Worm (Caenorhabditis elegans) whole organism, L3 larva: ENCODE results near the gene nsph-4.3.

Experiments used
- ZK546.5 ChIP-seq: sonication (generic microtip); optimal IDR thresholded peaks from 2 replicates; lab custom pipeline; 2017; ENCODE audit warnings: missing biosample characterization, missing genetic modification characterization
- aly-2 ChIP-seq: fragments of 150-350 bp; optimal IDR thresholded peaks from 2 replicates; lab custom pipeline; 2014; ENCODE audit warnings: missing biosample characterization, missing genetic modification characterization
- ama-1 ChIP-seq: fragments of 150-350 bp; optimal IDR thresholded peaks from 2 replicates; lab custom pipeline; 2018
- egl-27 ChIP-seq: sonication (generic microtip); optimal IDR thresholded peaks from 4 replicates; lab custom pipeline; 2017; ENCODE audit warnings: missing biosample characterization, missing genetic modification reagents, missing genetic modification characterization
- elt-1 ChIP-seq: fragments of 150-350 bp; optimal IDR thresholded peaks from 2 replicates; lab custom pipeline; 2014; ENCODE audit warnings: missing biosample characterization, missing genetic modification characterization
- fkh-10 ChIP-seq: sonication (generic microtip); optimal IDR thresholded peaks from 2 replicates; lab custom pipeline; 2017; ENCODE audit warnings: missing biosample characterization, missing genetic modification reagents, missing genetic modification characterization
- fos-1 ChIP-seq: fragments of 150-350 bp; optimal IDR thresholded peaks from 2 replicates; lab custom pipeline; 2014; ENCODE audit warnings: missing biosample characterization, missing genetic modification characterization
- nhr-11 ChIP-seq: fragments of 150-350 bp; optimal IDR thresholded peaks from 2 replicates; lab custom pipeline; 2014; ENCODE audit warnings: missing biosample characterization, missing genetic modification characterization
- pha-4 ChIP-seq: fragments of 150-350 bp; optimal IDR thresholded peaks from 2 replicates; lab custom pipeline; 2014; ENCODE audit warnings: missing biosample characterization, missing genetic modification reagents, missing genetic modification characterization
- ztf-11 ChIP-seq: fragments of 150-350 bp; optimal IDR thresholded peaks from 2 replicates; lab custom pipeline; 2014; ENCODE audit warnings: missing biosample characterization, missing genetic modification characterization

ce11 chrIII:7642015-7642414 lies 32.9 kb upstream of the nsph-4.3 start:
- TF ChIP-seq ZK546.5 (tag; lab: Kevin White, UChicago) (no peak), aly-2 (no peak), pha-4 (tag; lab: Kevin White, UChicago) (no peak), ama-1 (no peak), fos-1 (tag; lab: Kevin White, UChicago) (no peak), elt-1 (tag; lab: Kevin White, UChicago) (no peak), ztf-11 (no peak), nhr-11 (tag; lab: Kevin White, UChicago) (no peak), fkh-10 (GFP tag; lab: Kevin White, UChicago) (no peak), egl-27 (tag; lab: Kevin White, UChicago) (no peak)
